Worm (Caenorhabditis elegans) whole organism, late embryonic: ENCODE measurements around the gene mlc-1.

Source experiments
- C38D4.7 ChIP-seq: fragments of 200-800 bp; sonication (Bioruptor generic); optimal IDR thresholded peaks from 2 replicates; lab custom pipeline; 2018; ENCODE audit warnings: mild to moderate bottlenecking, missing genetic modification characterization, moderate library complexity, missing compliant biosample characterization
- K02D7.2 ChIP-seq: sonication (generic microtip); optimal IDR thresholded peaks from 2 replicates; lab custom pipeline; 2017; ENCODE audit warnings: mild to moderate bottlenecking, missing genetic modification characterization, missing compliant biosample characterization
- K09A11.1 ChIP-seq: sonication (generic microtip); optimal IDR thresholded peaks from 2 replicates; lab custom pipeline; 2017; ENCODE audit warnings: antibody characterized with exemption, mild to moderate bottlenecking, missing genetic modification characterization, missing compliant biosample characterization; ENCODE audit not compliant: insufficient read depth
- T23F11.4 ChIP-seq: fragments of 200-800 bp; sonication (Bioruptor generic); optimal IDR thresholded peaks from 2 replicates; lab custom pipeline; 2018; ENCODE audit warnings: mild to moderate bottlenecking, missing genetic modification characterization, missing compliant biosample characterization
- Y22D7AL.16 ChIP-seq: sonication (generic microtip); optimal IDR thresholded peaks from 2 replicates; lab custom pipeline; 2016; ENCODE audit warnings: missing genetic modification characterization, missing compliant biosample characterization
- ahr-1 ChIP-seq: sonication (generic microtip); optimal IDR thresholded peaks from 2 replicates; lab custom pipeline; 2016; ENCODE audit warnings: missing genetic modification characterization, missing compliant biosample characterization
- ama-1 ChIP-seq: fragments of 150-350 bp; optimal IDR thresholded peaks from 2 replicates; lab custom pipeline; 2014
- ceh-2 ChIP-seq: sonication (generic microtip); optimal IDR thresholded peaks from 2 replicates; lab custom pipeline; 2016; ENCODE audit warnings: missing genotype, missing genetic modification characterization, missing compliant biosample characterization
- ceh-22 ChIP-seq: sonication (generic microtip); optimal IDR thresholded peaks from 2 replicates; lab custom pipeline; 2017; ENCODE audit warnings: missing biosample characterization, missing genetic modification characterization
- ceh-24 ChIP-seq: sonication (generic microtip); optimal IDR thresholded peaks from 2 replicates; lab custom pipeline; 2016; ENCODE audit warnings: mild to moderate bottlenecking, missing genetic modification characterization, missing compliant biosample characterization
- ceh-31 ChIP-seq: sonication (generic microtip); optimal IDR thresholded peaks from 2 replicates; lab custom pipeline; 2016; ENCODE audit warnings: missing genetic modification characterization, missing compliant biosample characterization
- ceh-45 ChIP-seq: fragments of 200-800 bp; sonication (Bioruptor generic); IDR thresholded peaks from 2 replicates; pipeline ENCODE4 v1.3.6; 2022; ENCODE audit warnings: missing genetic modification reagents, missing genetic modification characterization, missing compliant biosample characterization
- ceh-48 ChIP-seq: sonication (generic microtip); optimal IDR thresholded peaks from 2 replicates; lab custom pipeline; 2016; ENCODE audit warnings: missing genetic modification characterization, inconsistent platforms, missing compliant biosample characterization
- dmd-4 ChIP-seq: sonication (generic microtip); optimal IDR thresholded peaks from 2 replicates; lab custom pipeline; 2016; ENCODE audit warnings: borderline replicate concordance, missing genetic modification characterization, missing compliant biosample characterization
- elt-2 ChIP-seq: sonication (generic microtip); optimal IDR thresholded peaks from 2 replicates; lab custom pipeline; 2016; ENCODE audit warnings: missing genetic modification reagents, missing genetic modification characterization, missing compliant biosample characterization
- elt-4 ChIP-seq: sonication (generic microtip); optimal IDR thresholded peaks from 2 replicates; lab custom pipeline; 2016; ENCODE audit warnings: missing genetic modification characterization, missing compliant biosample characterization
- fax-1 ChIP-seq: sonication (generic microtip); optimal IDR thresholded peaks from 2 replicates; lab custom pipeline; 2016; ENCODE audit warnings: missing genotype, missing genetic modification characterization, missing compliant biosample characterization
- fkh-10 ChIP-seq: fragments of 150-350 bp; optimal IDR thresholded peaks from 2 replicates; lab custom pipeline; 2014; ENCODE audit warnings: missing biosample characterization, missing genetic modification reagents, missing genetic modification characterization
- fkh-6 ChIP-seq: sonication (generic microtip); optimal IDR thresholded peaks from 2 replicates; lab custom pipeline; 2016; ENCODE audit warnings: missing genetic modification characterization, missing compliant biosample characterization
- gmeb-2 ChIP-seq: sonication (generic microtip); optimal IDR thresholded peaks from 2 replicates; lab custom pipeline; 2016; ENCODE audit warnings: missing genetic modification characterization, inconsistent platforms, missing compliant biosample characterization
- hlh-15 ChIP-seq: sonication (generic microtip); optimal IDR thresholded peaks from 2 replicates; lab custom pipeline; 2016; ENCODE audit warnings: missing genetic modification characterization, missing compliant biosample characterization
- hlh-30 ChIP-seq: sonication (generic microtip); optimal IDR thresholded peaks from 2 replicates; lab custom pipeline; 2017; ENCODE audit warnings: antibody characterized with exemption, missing genetic modification characterization, missing compliant biosample characterization; ENCODE audit not compliant: insufficient read depth
- hlh-6 ChIP-seq: sonication (generic microtip); optimal IDR thresholded peaks from 2 replicates; lab custom pipeline; 2016; ENCODE audit warnings: missing genotype, missing genetic modification characterization, missing compliant biosample characterization
- madf-2 ChIP-seq: sonication (generic microtip); optimal IDR thresholded peaks from 2 replicates; lab custom pipeline; 2017; ENCODE audit warnings: missing genetic modification characterization, missing compliant biosample characterization
- mec-3 ChIP-seq: sonication (generic microtip); optimal IDR thresholded peaks from 2 replicates; lab custom pipeline; 2016; ENCODE audit warnings: borderline replicate concordance, missing genetic modification characterization, missing compliant biosample characterization
- nhr-11 ChIP-seq: fragments of 150-350 bp; optimal IDR thresholded peaks from 2 replicates; lab custom pipeline; 2014; ENCODE audit warnings: missing biosample characterization, missing genetic modification characterization
- nhr-232 ChIP-seq: sonication (generic microtip); optimal IDR thresholded peaks from 2 replicates; lab custom pipeline; 2016; ENCODE audit warnings: missing genetic modification characterization, missing compliant biosample characterization
- pag-3 ChIP-seq: sonication (generic microtip); optimal IDR thresholded peaks from 2 replicates; lab custom pipeline; 2016; ENCODE audit warnings: missing compliant biosample characterization, missing genetic modification characterization, borderline replicate concordance
- pat-9 ChIP-seq: fragments of 200-800 bp; sonication (Bioruptor generic); optimal IDR thresholded peaks from 2 replicates; lab custom pipeline; 2018; ENCODE audit warnings: mild to moderate bottlenecking, missing genetic modification characterization, moderate library complexity, missing compliant biosample characterization
- pax-1 ChIP-seq: fragments of 150-350 bp; optimal IDR thresholded peaks from 2 replicates; lab custom pipeline; 2014; ENCODE audit warnings: missing biosample characterization, missing genetic modification characterization
- ref-2 ChIP-seq: sonication (generic microtip); optimal IDR thresholded peaks from 2 replicates; lab custom pipeline; 2016; ENCODE audit warnings: missing genetic modification characterization, missing compliant biosample characterization
- sdc-2 ChIP-seq: sonication (generic microtip); optimal IDR thresholded peaks from 2 replicates; lab custom pipeline; 2016; ENCODE audit warnings: missing genotype, missing genetic modification characterization, missing compliant biosample characterization
- sox-2 ChIP-seq: fragments of 200-800 bp; sonication (Bioruptor generic); IDR thresholded peaks from 2 replicates; pipeline ENCODE4 v1.3.6; 2022; ENCODE audit warnings: missing genetic modification reagents, missing genetic modification characterization, missing compliant biosample characterization
- sox-4 ChIP-seq: sonication (generic microtip); optimal IDR thresholded peaks from 2 replicates; lab custom pipeline; 2017; ENCODE audit warnings: mild to moderate bottlenecking, missing genetic modification characterization, inconsistent platforms, missing compliant biosample characterization
- syd-9 ChIP-seq: sonication (generic microtip); optimal IDR thresholded peaks from 2 replicates; lab custom pipeline; 2016; ENCODE audit warnings: mild to moderate bottlenecking, missing genetic modification characterization, moderate library complexity, missing compliant biosample characterization
- tbx-7 ChIP-seq: sonication (generic microtip); optimal IDR thresholded peaks from 2 replicates; lab custom pipeline; 2016; ENCODE audit warnings: missing genotype, missing genetic modification characterization, missing compliant biosample characterization
- unc-42 ChIP-seq: sonication (generic microtip); optimal IDR thresholded peaks from 2 replicates; lab custom pipeline; 2016; ENCODE audit warnings: missing genotype, missing genetic modification characterization, missing compliant biosample characterization
- unc-55 ChIP-seq: sonication (generic microtip); optimal IDR thresholded peaks from 2 replicates; lab custom pipeline; 2017; ENCODE audit warnings: missing biosample characterization, missing genetic modification reagents, missing genetic modification characterization

Gene mlc-1

ce11 chrX:17417505-17418004, 41.5 kb upstream of the mlc-1 start:
- TF ChIP-seq pat-9 (tag; lab: Kevin White, UChicago), result no peak
- TF ChIP-seq pax-1 (tag; lab: Kevin White, UChicago), result no peak
- no peak for TF ChIP-seq elt-2
- TF ChIP-seq ceh-31 (tag; lab: Kevin White, UChicago), result no peak
- no peak for TF ChIP-seq tbx-7 (tag; lab: Kevin White, UChicago)

ce11 chrX:17419813-17420584, 39.0 kb upstream of the mlc-1 start:
- no peak for TF ChIP-seq ceh-31 (tag; lab: Kevin White, UChicago)
- no peak for TF ChIP-seq Y22D7AL.16 (tag; lab: Kevin White, UChicago)
- no peak for TF ChIP-seq hlh-30 (tag; lab: Kevin White, UChicago)
- no peak for TF ChIP-seq ceh-48 (tag; lab: Kevin White, UChicago)
- no peak for TF ChIP-seq C38D4.7
- TF ChIP-seq ama-1 (lab: Kevin White, UChicago), result no peak
- TF ChIP-seq madf-2 (tag; lab: Kevin White, UChicago), result no peak
- no peak for TF ChIP-seq hlh-15 (tag; lab: Kevin White, UChicago)
- TF ChIP-seq ceh-22, result no peak
- no peak for TF ChIP-seq sdc-2 (tag; lab: Kevin White, UChicago)
- no peak for TF ChIP-seq fkh-6
- no peak for TF ChIP-seq dmd-4
- no peak for TF ChIP-seq syd-9 (tag; lab: Kevin White, UChicago)
- no peak for TF ChIP-seq fax-1 (tag; lab: Kevin White, UChicago)

ce11 chrX:17420585-17421459, 38.2 kb upstream of the mlc-1 start:
- TF ChIP-seq gmeb-2 (tag; lab: Kevin White, UChicago), result no peak
- TF ChIP-seq ceh-45 (GFP tag; lab: Robert Waterston, UW), result no peak
- TF ChIP-seq sdc-2 (tag; lab: Kevin White, UChicago), result peak; percentile 4
- peak; percentile 31 for TF ChIP-seq elt-4 (tag; lab: Kevin White, UChicago)
- no peak for TF ChIP-seq T23F11.4
- no peak for TF ChIP-seq K09A11.1 (tag; lab: Kevin White, UChicago)
- no peak for TF ChIP-seq nhr-11 (tag; lab: Kevin White, UChicago)
- TF ChIP-seq ahr-1 (tag; lab: Kevin White, UChicago), result no peak
- TF ChIP-seq unc-42, result no peak

DNA sequence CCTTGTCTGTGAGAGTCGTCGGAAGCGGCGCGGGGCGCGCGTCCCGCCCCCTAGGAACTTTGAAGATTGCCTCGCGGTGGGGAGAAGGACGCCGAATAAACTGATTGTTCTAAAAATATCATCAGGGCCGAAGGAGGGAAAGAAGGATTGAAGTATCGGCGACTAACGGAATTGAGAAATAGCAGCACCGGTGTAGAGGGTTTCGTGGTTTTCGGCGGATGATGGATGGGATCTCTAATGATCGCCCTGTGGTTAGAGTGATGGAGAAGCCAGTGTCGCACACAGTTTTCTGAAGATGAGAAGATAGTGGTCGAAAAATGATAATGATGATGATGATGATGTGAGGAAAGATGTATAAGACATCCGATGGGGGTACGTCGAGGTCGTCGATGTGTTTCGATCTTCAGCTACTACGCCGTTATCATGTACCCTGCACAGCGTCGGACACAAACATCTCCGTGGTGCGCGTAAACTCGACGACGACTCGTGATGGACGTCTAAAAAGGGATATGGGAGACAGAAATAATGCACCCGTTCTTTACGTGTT, 37.4 kb upstream of the mlc-1 start, which contains the start of gene osm-11:
TSS of gene osm-11 (minus strand) at position 51 of the 547 bp plus-strand sequence.
- no peak for TF ChIP-seq mec-3 (tag; lab: Kevin White, UChicago)
- TF ChIP-seq K02D7.2 (tag; lab: Kevin White, UChicago), result no peak
- TF ChIP-seq T23F11.4, result no peak
- TF ChIP-seq pat-9 (tag; lab: Kevin White, UChicago), result no peak
- no peak for TF ChIP-seq ama-1 (lab: Kevin White, UChicago)
- TF ChIP-seq hlh-6, result no peak
- no peak for TF ChIP-seq gmeb-2 (tag; lab: Kevin White, UChicago)
- TF ChIP-seq nhr-232 (tag; lab: Kevin White, UChicago), result no peak
- TF ChIP-seq ref-2 (tag; lab: Kevin White, UChicago), result no peak
- TF ChIP-seq ceh-24, result no peak
- no peak for TF ChIP-seq fkh-10 (GFP tag; lab: Kevin White, UChicago)
- no peak for TF ChIP-seq dmd-4
- no peak for TF ChIP-seq pag-3
- TF ChIP-seq sox-4 (tag; lab: Kevin White, UChicago), result no peak
- TF ChIP-seq ceh-2, result no peak
- TF ChIP-seq sox-2 (GFP tag; lab: Robert Waterston, UW), result no peak
- no peak for TF ChIP-seq unc-55
- TF ChIP-seq, all 69 proteins: peak for 0
